Worm (Caenorhabditis elegans) whole organism, L1 larva: ENCODE results near the gene ZK938.3.

Experiments used
- Y116A8C.19 ChIP-seq: sonication (generic microtip); optimal IDR thresholded peaks from 2 replicates; lab custom pipeline; 2016; ENCODE audit warnings: missing compliant biosample characterization, missing genetic modification characterization, borderline replicate concordance
- aha-1 ChIP-seq: fragments of 150-350 bp; optimal IDR thresholded peaks from 2 replicates; lab custom pipeline; 2014; ENCODE audit warnings: missing biosample characterization, missing genetic modification characterization
- lin-14 ChIP-seq: fragments of 200-800 bp; sonication (Bioruptor generic); optimal IDR thresholded peaks from 2 replicates; lab custom pipeline; 2018; ENCODE audit warnings: mild to moderate bottlenecking, missing genetic modification characterization, moderate library complexity, missing compliant biosample characterization

ce11 chrII:9827852-9828251 is 5.9 kb downstream of the ZK938.3 start, which contains the start of gene eyg-1:
- TF ChIP-seq lin-14 (GFP tag; lab: Kevin White, UChicago) (no peak), aha-1 (no peak), Y116A8C.19 (no peak)
